Fruit fly (Drosophila melanogaster): ENCODE data around the gene cwo.

DNA sequence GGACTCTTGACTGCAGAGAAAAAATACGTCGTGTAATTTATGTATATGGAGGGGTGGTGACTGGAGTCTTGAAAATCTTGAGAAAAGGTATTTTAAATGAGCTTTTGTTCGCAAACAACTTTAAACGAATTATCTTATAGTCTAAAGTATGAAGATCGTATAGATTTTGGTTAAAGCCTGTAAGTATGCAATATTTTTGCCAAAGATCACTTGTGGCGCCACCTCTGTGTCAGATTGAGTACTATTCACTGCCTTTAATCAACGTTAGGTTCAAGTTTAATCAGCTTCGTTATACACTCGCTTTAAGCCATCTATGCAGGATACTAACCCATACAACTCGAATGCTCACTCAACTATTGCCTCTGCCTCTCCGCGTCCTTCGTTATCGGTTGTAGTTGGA lies 48.9 kb downstream of the cwo start:
- no peak for TF ChIP-seq psq (optimal IDR thresholded peaks at IDR 0.05)
- no peak for TF ChIP-seq pan (optimal IDR thresholded peaks at IDR 0.05)
- TF ChIP-seq Dll (optimal IDR thresholded peaks at IDR 0.05), result no peak
- TF ChIP-seq usp (GFP tag; optimal IDR thresholded peaks at IDR 0.05), result no peak

All from whole organism.